Worm (Caenorhabditis elegans) whole organism, L4/young adult: ENCODE measurements around the gene F56C3.7.
A peak's percentile ranks its signal among the peaks of the same experiment; 100 is the strongest.

Source experiments
- W03F9.2 ChIP-seq: fragments of 150-350 bp; optimal IDR thresholded peaks from 2 replicates; lab custom pipeline; 2014; ENCODE audit warnings: missing biosample characterization, missing genetic modification characterization
- dao-5 ChIP-seq: sonication (generic microtip); optimal IDR thresholded peaks from 2 replicates; lab custom pipeline; 2016; ENCODE audit warnings: missing genotype, missing genetic modification characterization, moderate library complexity, missing compliant biosample characterization
- him-1 ChIP-seq: sonication (generic microtip); optimal IDR thresholded peaks from 2 replicates; lab custom pipeline; 2016; ENCODE audit warnings: missing genotype, missing genetic modification reagents, missing genetic modification characterization, missing compliant biosample characterization

The F56C3.7 gene

ce11 chrX:1389382-1389983 lies 18.9 kb upstream of the F56C3.7 start:
- peak; percentile 95 for TF ChIP-seq him-1 (tag; lab: Kevin White, UChicago)
- TF ChIP-seq W03F9.2 (tag; lab: Kevin White, UChicago): peak; percentile 88
- TF ChIP-seq dao-5 (tag; lab: Kevin White, UChicago): peak; percentile 11

- TF ChIP-seq dao-5 (tag; lab: Kevin White, UChicago): no peak
- no peak for TF ChIP-seq him-1 (tag; lab: Kevin White, UChicago)
- no peak for TF ChIP-seq W03F9.2 (tag; lab: Kevin White, UChicago)
Measured at ce11 chrX:1386893-1387367, 16.3 kb upstream of the F56C3.7 start, which contains the start of gene F56C3.1. F56C3.1 (plus strand) TSS chrX:1387317.

ce11 chrX:1384538-1384937 lies 14.0 kb upstream of the F56C3.7 start, which contains the start of gene F56C3.8:
F56C3.8 (minus strand) TSS chrX:1384638.
- TF ChIP-seq W03F9.2 (tag; lab: Kevin White, UChicago): no peak
- TF ChIP-seq dao-5 (tag; lab: Kevin White, UChicago): no peak

- no peak for TF ChIP-seq W03F9.2 (tag; lab: Kevin White, UChicago)
- no peak for TF ChIP-seq him-1 (tag; lab: Kevin White, UChicago)
- no peak for TF ChIP-seq dao-5 (tag; lab: Kevin White, UChicago)
Measured at ce11 chrX:1383546-1383945, 13.0 kb upstream of the F56C3.7 start.

- TF ChIP-seq him-1 (tag; lab: Kevin White, UChicago): no peak
- TF ChIP-seq W03F9.2 (tag; lab: Kevin White, UChicago): no peak
- no peak for TF ChIP-seq dao-5 (tag; lab: Kevin White, UChicago)
Measured at ce11 chrX:1381565-1381964, 11.0 kb upstream of the F56C3.7 start, which contains the start of gene F56C3.10. F56C3.10 (minus strand) TSS chrX:1381665.

- no peak for TF ChIP-seq him-1 (tag; lab: Kevin White, UChicago)
- peak; percentile 21 for TF ChIP-seq W03F9.2 (tag; lab: Kevin White, UChicago)
- TF ChIP-seq dao-5 (tag; lab: Kevin White, UChicago): peak; percentile 81
Measured at ce11 chrX:1379391-1379790, 8.8 kb upstream of the F56C3.7 start.

ce11 chrX:1372464-1372863 lies 1.9 kb upstream of the F56C3.7 start:
- TF ChIP-seq W03F9.2 (tag; lab: Kevin White, UChicago): no peak
- no peak for TF ChIP-seq dao-5 (tag; lab: Kevin White, UChicago)
- TF ChIP-seq him-1 (tag; lab: Kevin White, UChicago): no peak

- TF ChIP-seq W03F9.2 (tag; lab: Kevin White, UChicago): no peak
- no peak for TF ChIP-seq him-1 (tag; lab: Kevin White, UChicago)
- no peak for TF ChIP-seq dao-5 (tag; lab: Kevin White, UChicago)
Measured at ce11 chrX:1371688-1372087, 1.1 kb upstream of the F56C3.7 start, which contains the start of gene fbxa-190. fbxa-190 (plus strand) TSS chrX:1372012.

ce11 chrX:1367416-1367815 lies 3.2 kb downstream of the F56C3.7 start, which contains the start of gene dgn-2:
dgn-2 (minus strand) TSS chrX:1367516.
- no peak for TF ChIP-seq W03F9.2 (tag; lab: Kevin White, UChicago)
- no peak for TF ChIP-seq him-1 (tag; lab: Kevin White, UChicago)
- TF ChIP-seq dao-5 (tag; lab: Kevin White, UChicago): no peak

ce11 chrX:1360631-1361030 lies 10.0 kb downstream of the F56C3.7 start, which contains the start of gene F56C3.4:
F56C3.4 (minus strand) TSS chrX:1360731.
- TF ChIP-seq dao-5 (tag; lab: Kevin White, UChicago): no peak

ce11 chrX:1358295-1358694 lies 12.3 kb downstream of the F56C3.7 start, which contains the start of gene F56C3.3:
F56C3.3 (minus strand) TSS chrX:1358395.
- TF ChIP-seq W03F9.2 (tag; lab: Kevin White, UChicago): no peak
- no peak for TF ChIP-seq him-1 (tag; lab: Kevin White, UChicago)
- TF ChIP-seq dao-5 (tag; lab: Kevin White, UChicago): no peak

ce11 chrX:1344818-1345217 lies 25.8 kb downstream of the F56C3.7 start:
- peak; percentile 98 for TF ChIP-seq him-1 (tag; lab: Kevin White, UChicago)
- TF ChIP-seq dao-5 (tag; lab: Kevin White, UChicago): peak; percentile 86
- peak; percentile 96 for TF ChIP-seq W03F9.2 (tag; lab: Kevin White, UChicago)

ce11 chrX:1344321-1344720 lies 26.3 kb downstream of the F56C3.7 start, which contains the start of gene ins-39:
ins-39 (minus strand) TSS chrX:1344421.
- TF ChIP-seq W03F9.2 (tag; lab: Kevin White, UChicago) (no peak), him-1 (tag; lab: Kevin White, UChicago) (no peak), dao-5 (tag; lab: Kevin White, UChicago) (no peak)
